Worm (Caenorhabditis elegans) whole organism, early embryonic: Measurements from ENCODE around the gene let-767.

ENCODE experiments used
- B0310.2 ChIP-seq: sonication (generic microtip); optimal IDR thresholded peaks from 2 replicates; lab custom pipeline; 2016; ENCODE audit warnings: mild to moderate bottlenecking, missing genetic modification characterization, missing compliant biosample characterization
- F13C5.2 ChIP-seq: sonication (generic microtip); optimal IDR thresholded peaks from 2 replicates; lab custom pipeline; 2017; ENCODE audit warnings: mild to moderate bottlenecking, missing genetic modification characterization, inconsistent platforms, missing compliant biosample characterization
- aly-1 ChIP-seq: sonication (generic microtip); optimal IDR thresholded peaks from 2 replicates; lab custom pipeline; 2016; ENCODE audit warnings: missing genetic modification characterization, missing compliant biosample characterization
- ama-1 ChIP-seq: fragments of 150-350 bp; optimal IDR thresholded peaks from 2 replicates; lab custom pipeline; 2014
- ceh-13 ChIP-seq: fragments of 200-800 bp; sonication (Bioruptor generic); optimal IDR thresholded peaks from 2 replicates; lab custom pipeline; 2018; ENCODE audit warnings: mild to moderate bottlenecking, missing genetic modification characterization, missing compliant biosample characterization
- ceh-36 ChIP-seq: sonication (generic microtip); optimal IDR thresholded peaks from 2 replicates; lab custom pipeline; 2016; ENCODE audit warnings: missing genetic modification characterization, inconsistent platforms, missing compliant biosample characterization
- ets-7 ChIP-seq: sonication (generic microtip); optimal IDR thresholded peaks from 2 replicates; lab custom pipeline; 2016; ENCODE audit warnings: missing genotype, missing genetic modification characterization, missing compliant biosample characterization
- flt-1 ChIP-seq: fragments of 200-800 bp; sonication (Bioruptor generic); IDR thresholded peaks from 2 replicates; pipeline ENCODE4 v1.3.6; 2022; ENCODE audit warnings: missing genetic modification characterization, missing compliant biosample characterization
- hmbx-1 ChIP-seq: sonication (generic microtip); optimal IDR thresholded peaks from 2 replicates; lab custom pipeline; 2016; ENCODE audit warnings: mild to moderate bottlenecking, missing genetic modification characterization, missing compliant biosample characterization
- hmg-4 ChIP-seq: fragments of 200-800 bp; sonication (Bioruptor generic); optimal IDR thresholded peaks from 2 replicates; lab custom pipeline; 2018; ENCODE audit warnings: mild to moderate bottlenecking, missing genetic modification characterization, missing compliant biosample characterization
- hnd-1 ChIP-seq: sonication (generic microtip); optimal IDR thresholded peaks from 2 replicates; lab custom pipeline; 2016; ENCODE audit warnings: missing genetic modification characterization, missing compliant biosample characterization
- pes-1 ChIP-seq: fragments of 200-800 bp; sonication (Bioruptor generic); IDR thresholded peaks from 2 replicates; pipeline ENCODE4 v1.3.6; 2022; ENCODE audit warnings: missing genetic modification reagents, missing genetic modification characterization, missing compliant biosample characterization
- scrt-1 ChIP-seq: fragments of 200-800 bp; sonication (Bioruptor generic); IDR thresholded peaks from 2 replicates; pipeline ENCODE4 v1.3.6; 2022; ENCODE audit warnings: missing genetic modification characterization, missing compliant biosample characterization
- sea-1 ChIP-seq: fragments of 200-800 bp; sonication (Bioruptor generic); conservative IDR thresholded peaks from 2 replicates; pipeline ENCODE4 v1.3.6; 2022; ENCODE audit warnings: missing genetic modification characterization, missing compliant biosample characterization
- tbx-11 ChIP-seq: fragments of 200-800 bp; sonication (Bioruptor generic); IDR thresholded peaks from 2 replicates; pipeline ENCODE4 v1.3.6; 2022; ENCODE audit warnings: missing genetic modification characterization, missing compliant biosample characterization
- tbx-37 ChIP-seq: fragments of 200-800 bp; sonication (Bioruptor generic); conservative IDR thresholded peaks from 2 replicates; pipeline ENCODE4 v1.3.6; 2022; ENCODE audit warnings: missing genetic modification reagents, missing genetic modification characterization, missing compliant biosample characterization
- tra-4 ChIP-seq: sonication (generic microtip); optimal IDR thresholded peaks from 2 replicates; lab custom pipeline; 2017; ENCODE audit warnings: missing genetic modification characterization, missing compliant biosample characterization

The let-767 gene

ce11 chrIII:6331211-6331782, 8.5 kb downstream of the let-767 start, which contains the start of gene C56G2.4:
Gene C56G2.4 (plus strand): TSS chrIII:6331732.
- TF ChIP-seq hmg-4 (no peak), ceh-36 (no peak), hnd-1 (tag; lab: Kevin White, UChicago) (no peak), B0310.2 (tag; lab: Kevin White, UChicago) (no peak), tbx-37 (GFP tag; lab: Robert Waterston, UW) (no peak)

- TF ChIP-seq ceh-36 (no peak), tra-4 (no peak), tbx-11 (GFP tag; lab: Robert Waterston, UW) (no peak), scrt-1 (no peak), sea-1 (GFP tag; lab: Robert Waterston, UW) (no peak), tbx-37 (GFP tag; lab: Robert Waterston, UW) (no peak), pes-1 (GFP tag; lab: Robert Waterston, UW) (no peak), flt-1 (GFP tag; lab: Robert Waterston, UW) (no peak)
Observed at ce11 chrIII:6324139-6324538, 15.6 kb downstream of the let-767 start, which contains the start of gene C56G2.5. Gene C56G2.5 (minus strand): TSS chrIII:6324239.

- TF ChIP-seq B0310.2 (tag; lab: Kevin White, UChicago), result no peak
- TF ChIP-seq hmbx-1 (tag; lab: Kevin White, UChicago), result no peak
- TF ChIP-seq ets-7 (tag; lab: Kevin White, UChicago), result no peak
- no peak for TF ChIP-seq aly-1 (tag; lab: Kevin White, UChicago)
- no peak for TF ChIP-seq tbx-11 (GFP tag; lab: Robert Waterston, UW)
- TF ChIP-seq scrt-1, result no peak
- TF ChIP-seq tra-4, result no peak
- no peak for TF ChIP-seq ceh-13 (GFP tag; lab: Kevin White, UChicago)
- no peak for TF ChIP-seq hnd-1 (tag; lab: Kevin White, UChicago)
- TF ChIP-seq flt-1 (GFP tag; lab: Robert Waterston, UW), result no peak
- TF ChIP-seq ceh-36, result no peak
- TF ChIP-seq tbx-37 (GFP tag; lab: Robert Waterston, UW), result no peak
- TF ChIP-seq F13C5.2 (tag; lab: Kevin White, UChicago), result no peak
- TF ChIP-seq hmg-4, result no peak
- TF ChIP-seq pes-1 (GFP tag; lab: Robert Waterston, UW), result no peak
- no peak for TF ChIP-seq ama-1 (lab: Kevin White, UChicago)
- TF ChIP-seq sea-1 (GFP tag; lab: Robert Waterston, UW), result no peak
Observed at ce11 chrIII:6317345-6317744, 22.4 kb downstream of the let-767 start.

- no peak for TF ChIP-seq ets-7 (tag; lab: Kevin White, UChicago)
- TF ChIP-seq hmg-4, result no peak
- no peak for TF ChIP-seq hnd-1 (tag; lab: Kevin White, UChicago)
- TF ChIP-seq aly-1 (tag; lab: Kevin White, UChicago), result no peak
- no peak for TF ChIP-seq ama-1 (lab: Kevin White, UChicago)
- TF ChIP-seq flt-1 (GFP tag; lab: Robert Waterston, UW), result no peak
- no peak for TF ChIP-seq pes-1 (GFP tag; lab: Robert Waterston, UW)
- TF ChIP-seq F13C5.2 (tag; lab: Kevin White, UChicago), result no peak
- no peak for TF ChIP-seq tbx-37 (GFP tag; lab: Robert Waterston, UW)
- TF ChIP-seq ceh-13 (GFP tag; lab: Kevin White, UChicago), result no peak
- no peak for TF ChIP-seq tbx-11 (GFP tag; lab: Robert Waterston, UW)
- no peak for TF ChIP-seq sea-1 (GFP tag; lab: Robert Waterston, UW)
- no peak for TF ChIP-seq scrt-1
- no peak for TF ChIP-seq B0310.2 (tag; lab: Kevin White, UChicago)
- no peak for TF ChIP-seq tra-4
Observed at ce11 chrIII:6316795-6317194, 23.0 kb downstream of the let-767 start.

ce11 chrIII:6315515-6315914, 24.3 kb downstream of the let-767 start:
- TF ChIP-seq tbx-37 (GFP tag; lab: Robert Waterston, UW) (no peak), hmbx-1 (tag; lab: Kevin White, UChicago) (no peak), hnd-1 (tag; lab: Kevin White, UChicago) (no peak), ets-7 (tag; lab: Kevin White, UChicago) (no peak), tra-4 (no peak), tbx-11 (GFP tag; lab: Robert Waterston, UW) (no peak), sea-1 (GFP tag; lab: Robert Waterston, UW) (no peak), ama-1 (lab: Kevin White, UChicago) (no peak)

- no peak for TF ChIP-seq hnd-1 (tag; lab: Kevin White, UChicago)
- TF ChIP-seq hmbx-1 (tag; lab: Kevin White, UChicago), result no peak
- no peak for TF ChIP-seq ets-7 (tag; lab: Kevin White, UChicago)
- no peak for TF ChIP-seq hmg-4
- TF ChIP-seq sea-1 (GFP tag; lab: Robert Waterston, UW), result no peak
- no peak for TF ChIP-seq tra-4
- no peak for TF ChIP-seq tbx-37 (GFP tag; lab: Robert Waterston, UW)
- TF ChIP-seq ceh-36, result no peak
- no peak for TF ChIP-seq scrt-1
- TF ChIP-seq ceh-13 (GFP tag; lab: Kevin White, UChicago), result no peak
- no peak for TF ChIP-seq tbx-11 (GFP tag; lab: Robert Waterston, UW)
- no peak for TF ChIP-seq F13C5.2 (tag; lab: Kevin White, UChicago)
- no peak for TF ChIP-seq pes-1 (GFP tag; lab: Robert Waterston, UW)
- TF ChIP-seq flt-1 (GFP tag; lab: Robert Waterston, UW), result no peak
- TF ChIP-seq ama-1 (lab: Kevin White, UChicago), result no peak
- no peak for TF ChIP-seq B0310.2 (tag; lab: Kevin White, UChicago)
- no peak for TF ChIP-seq aly-1 (tag; lab: Kevin White, UChicago)
Observed at ce11 chrIII:6312244-6312643, 27.5 kb downstream of the let-767 start.

- no peak for TF ChIP-seq tbx-11 (GFP tag; lab: Robert Waterston, UW)
- no peak for TF ChIP-seq hmbx-1 (tag; lab: Kevin White, UChicago)
- TF ChIP-seq ceh-13 (GFP tag; lab: Kevin White, UChicago), result no peak
- no peak for TF ChIP-seq B0310.2 (tag; lab: Kevin White, UChicago)
- TF ChIP-seq hmg-4, result no peak
- TF ChIP-seq ets-7 (tag; lab: Kevin White, UChicago), result no peak
- no peak for TF ChIP-seq tbx-37 (GFP tag; lab: Robert Waterston, UW)
- TF ChIP-seq F13C5.2 (tag; lab: Kevin White, UChicago), result no peak
- TF ChIP-seq ama-1 (lab: Kevin White, UChicago), result no peak
- TF ChIP-seq flt-1 (GFP tag; lab: Robert Waterston, UW), result no peak
- TF ChIP-seq pes-1 (GFP tag; lab: Robert Waterston, UW), result no peak
- TF ChIP-seq ceh-36, result no peak
Observed at ce11 chrIII:6311452-6311851, 28.3 kb downstream of the let-767 start.
